Worm (Caenorhabditis elegans) whole organism, young adult: ENCODE measurements around the gene F36H5.18.

Source experiments
- K12H6.12 ChIP-seq: fragments of 200-800 bp; sonication (Bioruptor generic); optimal IDR thresholded peaks from 2 replicates; lab custom pipeline; 2018; ENCODE audit warnings: mild to moderate bottlenecking, missing genetic modification characterization, missing compliant biosample characterization
- cebp-2 ChIP-seq: fragments of 200-800 bp; sonication (Bioruptor generic); IDR thresholded peaks from 2 replicates; pipeline ENCODE4 v1.3.6; 2022; ENCODE audit warnings: missing genetic modification characterization, missing compliant biosample characterization

DNA sequence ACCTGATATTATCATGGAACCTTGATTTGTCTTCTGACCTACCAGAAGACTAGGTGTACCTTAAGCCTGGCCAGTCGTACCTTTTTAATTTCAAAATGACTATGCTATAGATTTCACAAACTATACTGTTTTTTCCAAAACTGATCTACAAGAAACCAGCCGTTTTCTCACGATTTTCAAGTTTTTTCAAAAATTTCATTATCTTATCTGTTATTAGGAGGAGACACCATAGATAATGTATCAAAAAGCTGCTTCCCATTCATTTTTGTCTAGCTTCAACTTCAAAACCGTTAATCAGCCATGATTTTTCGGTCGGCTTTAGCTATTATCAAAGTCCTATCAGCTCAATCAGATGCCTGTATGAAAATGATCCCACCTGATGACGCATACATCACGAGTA is 17.2 kb upstream of the F36H5.18 start, which contains the start of gene F36H5.12:
- TF ChIP-seq cebp-2 (GFP tag; lab: Robert Waterston, UW) (no peak), K12H6.12 (tag; lab: Kevin White, UChicago) (no peak)
